Worm (Caenorhabditis elegans) whole organism, young adult: ENCODE data around the gene tbx-35.
A peak's percentile ranks its signal among the peaks of the same experiment; 100 is the strongest.

Source experiments
- F22D6.2 ChIP-seq: sonication (generic microtip); optimal IDR thresholded peaks from 2 replicates; lab custom pipeline; 2016; ENCODE audit warnings: mild to moderate bottlenecking, missing genetic modification characterization, missing compliant biosample characterization
- F33H1.4 ChIP-seq: fragments of 200-800 bp; sonication (Bioruptor generic); IDR thresholded peaks from 2 replicates; pipeline ENCODE4 v1.3.6; 2022; ENCODE audit warnings: missing genetic modification reagents, missing genetic modification characterization, missing compliant biosample characterization
- K12H6.12 ChIP-seq: fragments of 200-800 bp; sonication (Bioruptor generic); optimal IDR thresholded peaks from 2 replicates; lab custom pipeline; 2018; ENCODE audit warnings: mild to moderate bottlenecking, missing genetic modification characterization, missing compliant biosample characterization
- Y53G8AR.9 ChIP-seq: fragments of 200-800 bp; sonication (Bioruptor generic); conservative IDR thresholded peaks from 2 replicates; pipeline ENCODE4 v1.3.6; 2022; ENCODE audit warnings: missing genetic modification reagents, missing genetic modification characterization, missing compliant biosample characterization
- Y67H2A.10 ChIP-seq: fragments of 200-800 bp; sonication (Bioruptor generic); conservative IDR thresholded peaks from 2 replicates; pipeline ENCODE4 v1.3.6; 2022; ENCODE audit warnings: missing genetic modification reagents, missing genetic modification characterization, missing compliant biosample characterization
- aptf-2 ChIP-seq: fragments of 200-800 bp; sonication (Bioruptor generic); conservative IDR thresholded peaks from 2 replicates; pipeline ENCODE4 v1.3.6; 2022; ENCODE audit warnings: missing genetic modification reagents, missing genetic modification characterization, missing compliant biosample characterization
- aptf-3 ChIP-seq: fragments of 200-800 bp; sonication (Bioruptor generic); IDR thresholded peaks from 2 replicates; pipeline ENCODE4 v1.3.6; 2022; ENCODE audit warnings: missing genetic modification characterization, missing compliant biosample characterization
- athp-1 ChIP-seq: sonication (generic microtip); optimal IDR thresholded peaks from 2 replicates; lab custom pipeline; 2017; ENCODE audit warnings: mild to moderate bottlenecking, missing genetic modification characterization, missing compliant biosample characterization
- attf-5 ChIP-seq: fragments of 200-800 bp; sonication (Bioruptor generic); optimal IDR thresholded peaks from 2 replicates; lab custom pipeline; 2018; ENCODE audit warnings: mild to moderate bottlenecking, missing genetic modification characterization, missing compliant biosample characterization
- bed-1 ChIP-seq: fragments of 200-800 bp; sonication (Bioruptor generic); IDR thresholded peaks from 2 replicates; pipeline ENCODE4 v1.3.6; 2022; ENCODE audit warnings: missing genetic modification reagents, missing genetic modification characterization, missing compliant biosample characterization
- cebp-1 ChIP-seq, 2 experiments: fragments of 200-800 bp in 1 of 2; sonication (Bioruptor generic) in 1 of 2; sonication (generic microtip) in 1 of 2; IDR thresholded peaks in 1 of 2; optimal IDR thresholded peaks in 1 of 2; 2 replicates each; pipeline versions ENCODE4 v1.3.6 to Lab custom; 2017 to 2022; ENCODE audit warnings: missing compliant biosample characterization in 2 of 2, missing genetic modification characterization in 2 of 2, mild to moderate bottlenecking in 1 of 2, missing genetic modification reagents in 1 of 2, moderate library complexity in 1 of 2
- cebp-2 ChIP-seq: fragments of 200-800 bp; sonication (Bioruptor generic); IDR thresholded peaks from 2 replicates; pipeline ENCODE4 v1.3.6; 2022; ENCODE audit warnings: missing genetic modification characterization, missing compliant biosample characterization
- ceh-79 ChIP-seq: sonication (generic microtip); optimal IDR thresholded peaks from 2 replicates; lab custom pipeline; 2017; ENCODE audit warnings: mild to moderate bottlenecking, missing genetic modification characterization, missing compliant biosample characterization
- egl-18 ChIP-seq: fragments of 200-800 bp; sonication (Bioruptor generic); IDR thresholded peaks from 2 replicates; pipeline ENCODE4 v1.3.6; 2022; ENCODE audit warnings: missing genetic modification reagents, missing genetic modification characterization, missing compliant biosample characterization
- him-1 ChIP-seq: sonication (generic microtip); optimal IDR thresholded peaks from 2 replicates; lab custom pipeline; 2016; ENCODE audit warnings: missing genotype, missing genetic modification reagents, missing genetic modification characterization, missing compliant biosample characterization
- hlh-12 ChIP-seq: sonication (generic microtip); optimal IDR thresholded peaks from 2 replicates; lab custom pipeline; 2016; ENCODE audit warnings: missing genetic modification characterization, missing compliant biosample characterization
- hmg-1.2 ChIP-seq: fragments of 200-800 bp; sonication (Bioruptor generic); IDR thresholded peaks from 2 replicates; pipeline ENCODE4 v1.3.6; 2022; ENCODE audit warnings: missing genetic modification reagents, missing genetic modification characterization, missing compliant biosample characterization
- lag-1 ChIP-seq: fragments of 200-800 bp; sonication (Bioruptor generic); IDR thresholded peaks from 2 replicates; pipeline ENCODE4 v1.3.6; 2022; ENCODE audit warnings: missing genetic modification reagents, missing genetic modification characterization, missing compliant biosample characterization
- let-607 ChIP-seq, 2 experiments: fragments of 200-800 bp in 1 of 2; sonication (Bioruptor generic) in 1 of 2; sonication (generic microtip) in 1 of 2; optimal IDR thresholded peaks; 2 replicates each; lab custom pipeline; 2016 to 2018; ENCODE audit warnings: mild to moderate bottlenecking in 2 of 2, missing compliant biosample characterization in 2 of 2, missing genetic modification characterization in 2 of 2, moderate library complexity in 2 of 2, missing genotype in 1 of 2
- lin-35 ChIP-seq, 3 experiments: fragments of 150-350 bp in 2 of 3; sonication (generic microtip) in 1 of 3; optimal IDR thresholded peaks; 2 replicates each; lab custom pipeline; 2014 to 2018; ENCODE audit warnings: missing biosample characterization in 3 of 3, missing genetic modification characterization in 3 of 3, missing genetic modification reagents in 3 of 3
- lsl-1 ChIP-seq: fragments of 200-800 bp; sonication (Bioruptor generic); optimal IDR thresholded peaks from 2 replicates; lab custom pipeline; 2018; ENCODE audit warnings: mild to moderate bottlenecking, missing genetic modification characterization, moderate library complexity, missing compliant biosample characterization
- madf-6 ChIP-seq: fragments of 200-800 bp; sonication (Bioruptor generic); IDR thresholded peaks from 2 replicates; pipeline ENCODE4 v1.3.6; 2022; ENCODE audit warnings: missing genetic modification reagents, missing genetic modification characterization, missing compliant biosample characterization
- madf-8 ChIP-seq: fragments of 200-800 bp; sonication (Bioruptor generic); conservative IDR thresholded peaks from 2 replicates; pipeline ENCODE4 v1.3.6; 2022; ENCODE audit warnings: missing genetic modification reagents, missing genetic modification characterization, missing compliant biosample characterization
- mcd-1 ChIP-seq: fragments of 200-800 bp; sonication (Bioruptor generic); IDR thresholded peaks from 2 replicates; pipeline ENCODE4 v1.3.6; 2022; ENCODE audit warnings: missing genetic modification reagents, missing genetic modification characterization, missing compliant biosample characterization
- nfya-2 ChIP-seq: fragments of 200-800 bp; sonication (Bioruptor generic); IDR thresholded peaks from 2 replicates; pipeline ENCODE4 v1.3.6; 2022; ENCODE audit warnings: missing genetic modification reagents, missing genetic modification characterization, missing compliant biosample characterization
- nfyb-1 ChIP-seq: fragments of 200-800 bp; sonication (Bioruptor generic); IDR thresholded peaks from 2 replicates; pipeline ENCODE4 v1.3.6; 2022; ENCODE audit warnings: missing genetic modification reagents, missing genetic modification characterization, missing compliant biosample characterization
- rec-8 ChIP-seq, 2 experiments: sonication (generic microtip); optimal IDR thresholded peaks; 2 replicates each; lab custom pipeline; 2016; ENCODE audit warnings: mild to moderate bottlenecking in 2 of 2, missing genetic modification characterization in 2 of 2, missing genetic modification reagents in 2 of 2, missing genotype in 2 of 2, missing biosample characterization in 1 of 2, missing compliant biosample characterization in 1 of 2, moderate library complexity in 1 of 2
- repo-1 ChIP-seq: sonication (generic microtip); optimal IDR thresholded peaks from 2 replicates; lab custom pipeline; 2017; ENCODE audit warnings: mild to moderate bottlenecking, missing genetic modification characterization, missing compliant biosample characterization
- sdz-38 ChIP-seq: sonication (generic microtip); optimal IDR thresholded peaks from 2 replicates; lab custom pipeline; 2016; ENCODE audit warnings: missing genotype, missing genetic modification characterization, missing compliant biosample characterization
- sea-2 ChIP-seq: fragments of 200-800 bp; sonication (Bioruptor generic); IDR thresholded peaks from 2 replicates; pipeline ENCODE4 v1.3.6; 2022; ENCODE audit warnings: missing genetic modification characterization, missing compliant biosample characterization
- snpc-4 ChIP-seq, 5 experiments: fragments of 150-350 bp in 1 of 5; sonication (generic microtip) in 4 of 5; optimal IDR thresholded peaks; 2 replicates each; lab custom pipeline; 2014 to 2018; ENCODE audit warnings: missing genetic modification characterization in 5 of 5, missing biosample characterization in 3 of 5, antibody characterized with exemption in 2 of 5, mild to moderate bottlenecking in 2 of 5, missing compliant biosample characterization in 2 of 5, missing genotype in 2 of 5, moderate library complexity in 2 of 5, missing genetic modification reagents in 1 of 5
- sptf-2 ChIP-seq: fragments of 200-800 bp; sonication (Bioruptor generic); optimal IDR thresholded peaks from 2 replicates; lab custom pipeline; 2018; ENCODE audit warnings: mild to moderate bottlenecking, missing genetic modification characterization, missing compliant biosample characterization
- tlf-1 ChIP-seq: fragments of 200-800 bp; sonication (Bioruptor generic); optimal IDR thresholded peaks from 2 replicates; lab custom pipeline; 2018; ENCODE audit warnings: mild to moderate bottlenecking, missing genetic modification characterization, missing compliant biosample characterization
- xnd-1 ChIP-seq: sonication (generic microtip); optimal IDR thresholded peaks from 2 replicates; lab custom pipeline; 2016; ENCODE audit warnings: missing genotype, missing genetic modification reagents, missing genetic modification characterization, missing compliant biosample characterization
- zfh-2 ChIP-seq: fragments of 200-800 bp; sonication (Bioruptor generic); conservative IDR thresholded peaks from 2 replicates; pipeline ENCODE4 v1.3.6; 2022; ENCODE audit warnings: missing genetic modification reagents, missing genetic modification characterization, missing compliant biosample characterization
- ztf-25 ChIP-seq: fragments of 200-800 bp; sonication (Bioruptor generic); IDR thresholded peaks from 2 replicates; pipeline ENCODE4 v1.3.6; 2022; ENCODE audit warnings: missing genetic modification reagents, missing genetic modification characterization, missing compliant biosample characterization
- ztf-28 ChIP-seq: fragments of 200-800 bp; sonication (Bioruptor generic); IDR thresholded peaks from 2 replicates; pipeline ENCODE4 v1.3.6; 2022; ENCODE audit warnings: missing genetic modification reagents, missing genetic modification characterization, missing compliant biosample characterization
- ztf-3 ChIP-seq: fragments of 200-800 bp; sonication (Bioruptor generic); optimal IDR thresholded peaks from 2 replicates; lab custom pipeline; 2018; ENCODE audit warnings: mild to moderate bottlenecking, missing genetic modification characterization, missing compliant biosample characterization

Gene tbx-35

DNA sequence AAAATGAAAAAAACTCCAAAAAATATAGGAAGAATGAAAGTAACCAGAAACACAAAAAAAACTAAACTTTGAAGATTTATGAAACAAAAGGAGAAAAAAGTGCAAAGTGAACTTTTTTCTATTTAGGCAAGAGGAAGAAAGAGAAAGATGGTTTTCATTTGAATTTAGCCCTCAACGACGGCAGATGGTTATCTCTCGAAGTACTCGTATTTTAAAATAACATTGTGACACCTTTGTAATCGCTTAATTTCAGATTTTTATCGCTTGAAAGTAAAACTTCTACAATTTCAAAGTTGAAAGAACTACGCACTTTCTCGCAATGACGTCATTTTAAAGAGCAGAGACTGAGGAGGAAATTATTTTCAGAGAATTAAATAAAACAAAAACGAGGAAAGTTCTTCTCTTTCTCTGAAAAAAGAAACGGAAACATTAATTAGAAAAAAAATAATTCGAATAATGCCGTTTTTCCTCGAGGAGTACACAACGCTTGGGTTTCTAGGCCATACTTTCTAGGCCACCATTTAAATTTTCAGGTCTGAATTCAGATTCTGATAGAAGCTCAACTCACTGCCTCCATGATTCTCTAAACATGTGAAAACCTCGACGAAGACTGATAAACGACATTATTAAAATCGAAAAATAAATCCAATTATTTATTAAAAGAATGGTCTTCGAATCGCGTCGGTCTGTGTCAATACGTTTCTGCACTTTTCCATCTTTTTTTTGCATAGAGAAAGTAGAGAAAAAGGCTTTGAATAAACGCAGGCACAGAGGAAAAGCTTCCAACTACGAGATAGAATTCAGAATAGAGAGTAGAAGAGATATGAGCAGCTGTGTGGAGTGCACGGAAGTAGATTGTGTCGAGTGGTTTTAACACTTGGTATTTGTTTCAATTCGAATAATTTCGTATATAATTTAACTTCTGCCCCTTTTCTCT is 13.5 kb downstream of the tbx-35 start (continued):
- TF ChIP-seq cebp-1 (GFP tag; IDR thresholded peaks at IDR 0.05; lab: Robert Waterston, UW) (no peak), cebp-1 (tag; optimal IDR thresholded peaks at IDR 0.05; lab: Kevin White, UChicago) (no peak), sdz-38 (tag; lab: Kevin White, UChicago) (no peak), ceh-79 (tag; lab: Kevin White, UChicago) (no peak), bed-1 (GFP tag; lab: Robert Waterston, UW) (no peak), tlf-1 (GFP tag; lab: Kevin White, UChicago) (no peak), rec-8 (tag; optimal IDR thresholded peaks at IDR 0.05; lab: Kevin White, UChicago) (peak in 1 of 2 experiments; percentile 24), madf-8 (GFP tag; lab: Robert Waterston, UW) (peak; percentile 88), attf-5 (GFP tag; lab: Kevin White, UChicago) (peak; percentile 1), F22D6.2 (tag; lab: Kevin White, UChicago) (no peak), snpc-4 (GFP tag; optimal IDR thresholded peaks at IDR 0.05; lab: Kevin White, UChicago) (no peak), snpc-4 (tag; optimal IDR thresholded peaks at IDR 0.05; lab: Kevin White, UChicago) (peak in 1 of 4 experiments; percentile 13), ztf-3 (GFP tag; lab: Kevin White, UChicago) (no peak), zfh-2 (GFP tag; lab: Robert Waterston, UW) (no peak), K12H6.12 (tag; lab: Kevin White, UChicago) (peak; percentile 7), xnd-1 (tag; lab: Kevin White, UChicago) (peak; percentile 76), nfya-2 (no peak), Y53G8AR.9 (GFP tag; lab: Robert Waterston, UW) (no peak), lsl-1 (GFP tag; lab: Kevin White, UChicago) (peak; percentile 45), F33H1.4 (GFP tag; lab: Robert Waterston, UW) (peak; percentile 42), lag-1 (GFP tag; lab: Robert Waterston, UW) (no peak), cebp-2 (GFP tag; lab: Robert Waterston, UW) (no peak), sptf-2 (GFP tag; lab: Kevin White, UChicago) (no peak), lin-35 (GFP tag; optimal IDR thresholded peaks at IDR 0.05; lab: Kevin White, UChicago) (peak in 1 of 3 experiments; percentile 13), him-1 (tag; lab: Kevin White, UChicago) (peak; percentile 50), ztf-25 (GFP tag; lab: Robert Waterston, UW) (no peak), Y67H2A.10 (GFP tag; lab: Robert Waterston, UW) (no peak), sea-2 (GFP tag; lab: Robert Waterston, UW) (no peak), mcd-1 (peak; percentile 41), madf-6 (GFP tag; lab: Robert Waterston, UW) (peak; percentile 90), athp-1 (tag; lab: Kevin White, UChicago) (no peak), aptf-2 (GFP tag; lab: Robert Waterston, UW) (0 out of 2 replicates have a peak, but pooled peaks have one; percentile 38), egl-18 (GFP tag; lab: Robert Waterston, UW) (no peak), hlh-12 (tag; lab: Kevin White, UChicago) (no peak), aptf-3 (GFP tag; lab: Robert Waterston, UW) (no peak), let-607 (tag; optimal IDR thresholded peaks at IDR 0.05; lab: Kevin White, UChicago) (no peak), hmg-1.2 (no peak), repo-1 (tag; lab: Kevin White, UChicago) (no peak), nfyb-1 (GFP tag; lab: Robert Waterston, UW) (no peak), ztf-28 (GFP tag; lab: Robert Waterston, UW) (0 out of 2 replicates have a peak, but pooled peaks have one; percentile 22)
